Worm (Caenorhabditis elegans): ENCODE data around the gene B0524.3.

- TF ChIP-seq ztf-29 (GFP tag; IDR thresholded peaks at IDR 0.05) (peak; percentile 30; the same call in 1 of the 2 replicates), klf-2 (GFP tag; conservative IDR thresholded peaks at IDR 0.05) (peak; percentile 75; the same call in 1 of the 2 replicates)
These were observed 27.9 kb upstream of the B0524.3 start, which contains the start of gene ddp-1 for ce11 chrIII:1859532-1859931.
